Fruit fly (Drosophila melanogaster) whole organism, wandering third instar larva: ENCODE results near the gene Cpr72Eb.

Experiments
- Abd-B ChIP-seq: fragments of >200 bp; optimal IDR thresholded peaks from 2 replicates; lab custom pipeline; 2017; ENCODE audit warnings: missing biosample characterization, missing genetic modification characterization
- CG9705 ChIP-seq: fragments of 200-800 bp; sonication (Bioruptor generic); optimal IDR thresholded peaks from 2 replicates; lab custom pipeline; 2018; ENCODE audit warnings: missing biosample characterization, mild to moderate bottlenecking, missing genetic modification characterization
- CrebA ChIP-seq: fragments of 200-800 bp; sonication (Bioruptor generic); optimal IDR thresholded peaks from 2 replicates; lab custom pipeline; 2016; ENCODE audit warnings: missing biosample characterization, mild to moderate bottlenecking, missing genetic modification characterization, borderline replicate concordance
- Dfd ChIP-seq: fragments of >200 bp; optimal IDR thresholded peaks from 2 replicates; lab custom pipeline; 2017; ENCODE audit warnings: missing biosample characterization, missing genetic modification characterization
- GATAd ChIP-seq: sonication (Bioruptor generic); optimal IDR thresholded peaks from 2 replicates; lab custom pipeline; 2016; ENCODE audit warnings: missing biosample characterization, missing genetic modification characterization
- HLH106 ChIP-seq: fragments of 200-800 bp; optimal IDR thresholded peaks from 3 replicates; lab custom pipeline; 2019; ENCODE audit warnings: missing biosample characterization, mild to moderate bottlenecking, missing genetic modification characterization, moderate library complexity
- Hnf4 ChIP-seq: fragments of 200-800 bp; sonication (Bioruptor generic); optimal IDR thresholded peaks from 2 replicates; lab custom pipeline; 2016; ENCODE audit warnings: missing biosample characterization, mild to moderate bottlenecking, missing genetic modification characterization
- Hr78 ChIP-seq: fragments of >200 bp; optimal IDR thresholded peaks from 2 replicates; lab custom pipeline; 2017; ENCODE audit warnings: missing biosample characterization, missing genetic modification characterization
- Hr83 ChIP-seq: fragments of 200-300 bp; sonication (Bioruptor generic); optimal IDR thresholded peaks from 2 replicates; lab custom pipeline; 2016; ENCODE audit warnings: missing biosample characterization, mild to moderate bottlenecking, missing genetic modification characterization, moderate library complexity; ENCODE audit not compliant: poor library complexity, severe bottlenecking
- Jra ChIP-seq: sonication (Bioruptor generic); optimal IDR thresholded peaks from 2 replicates; lab custom pipeline; 2016; ENCODE audit warnings: missing biosample characterization, missing genetic modification characterization
- Mio ChIP-seq: sonication (Bioruptor generic); optimal IDR thresholded peaks from 2 replicates; lab custom pipeline; 2016; ENCODE audit warnings: missing biosample characterization, missing genetic modification characterization
- Myc ChIP-seq: fragments of >200 bp; optimal IDR thresholded peaks from 2 replicates; lab custom pipeline; 2017
- N ChIP-seq: fragments of >200 bp; optimal IDR thresholded peaks from 2 replicates; lab custom pipeline; 2018; ENCODE audit warnings: missing biosample characterization, missing external identifiers, missing genetic modification characterization
- OdsH ChIP-seq: fragments of 200-800 bp; sonication (Bioruptor generic); optimal IDR thresholded peaks from 2 replicates; lab custom pipeline; 2016; ENCODE audit warnings: missing biosample characterization, mild to moderate bottlenecking, missing genetic modification characterization
- Rel ChIP-seq, 2 experiments: fragments of 200-800 bp; sonication (Bioruptor generic) in 1 of 2; optimal IDR thresholded peaks; 2 replicates in 1 of 2; 3 replicates in 1 of 2; lab custom pipeline; 2016 to 2019; ENCODE audit warnings: mild to moderate bottlenecking in 2 of 2, missing biosample characterization in 2 of 2, missing genetic modification characterization in 2 of 2, moderate library complexity in 1 of 2
- Sp1 ChIP-seq: fragments of 200-800 bp; sonication (Bioruptor generic); optimal IDR thresholded peaks from 3 replicates; lab custom pipeline; 2019; ENCODE audit warnings: missing biosample characterization, mild to moderate bottlenecking, missing genetic modification characterization, moderate library complexity
- Vsx2 ChIP-seq: fragments of 200-300, 225-300 bp; sonication (Bioruptor generic); optimal IDR thresholded peaks from 2 replicates; lab custom pipeline; 2018; ENCODE audit warnings: missing biosample characterization, missing genetic modification characterization; ENCODE audit not compliant: partially characterized antibody
- brk ChIP-seq: fragments of 200-800 bp; sonication (Bioruptor generic); optimal IDR thresholded peaks from 2 replicates; lab custom pipeline; 2016; ENCODE audit warnings: missing biosample characterization, mild to moderate bottlenecking, missing genetic modification characterization
- dsf ChIP-seq: sonication (Bioruptor generic); optimal IDR thresholded peaks from 2 replicates; lab custom pipeline; 2016; ENCODE audit warnings: missing biosample characterization, missing genetic modification characterization, borderline replicate concordance
- foxo ChIP-seq, 2 experiments: fragments of 200-800 bp; sonication (Bioruptor generic); optimal IDR thresholded peaks; 2 replicates in 1 of 2; 3 replicates in 1 of 2; lab custom pipeline; 2016 to 2017; ENCODE audit warnings: missing biosample characterization in 2 of 2, missing genetic modification characterization in 2 of 2
- fru ChIP-seq: fragments of 200-800 bp; sonication (Bioruptor generic); optimal IDR thresholded peaks from 3 replicates; lab custom pipeline; 2016; ENCODE audit warnings: missing biosample characterization, mild to moderate bottlenecking, missing genetic modification characterization
- h ChIP-seq: fragments of 200-800 bp; sonication (Bioruptor generic); optimal IDR thresholded peaks from 3 replicates; lab custom pipeline; 2016; ENCODE audit warnings: missing biosample characterization, mild to moderate bottlenecking, missing genetic modification characterization
- lola ChIP-seq: fragments of >200 bp; optimal IDR thresholded peaks from 2 replicates; lab custom pipeline; 2017; ENCODE audit warnings: missing biosample characterization, missing genetic modification characterization
- pan ChIP-seq: fragments of >200 bp; optimal IDR thresholded peaks from 2 replicates; lab custom pipeline; 2017
- psq ChIP-seq: fragments of 200-800 bp; sonication (Bioruptor generic); optimal IDR thresholded peaks from 3 replicates; lab custom pipeline; 2017; ENCODE audit warnings: missing biosample characterization, mild to moderate bottlenecking, missing genetic modification characterization, moderate library complexity
- rgr ChIP-seq: fragments of 200-800 bp; sonication (Bioruptor generic); optimal IDR thresholded peaks from 3 replicates; lab custom pipeline; 2016; ENCODE audit warnings: missing biosample characterization, mild to moderate bottlenecking, missing genetic modification characterization
- sage ChIP-seq: fragments of 200-800 bp; sonication (Bioruptor generic); optimal IDR thresholded peaks from 2 replicates; lab custom pipeline; 2016; ENCODE audit warnings: missing biosample characterization, mild to moderate bottlenecking, missing genetic modification characterization
- tai ChIP-seq: sonication (Bioruptor generic); optimal IDR thresholded peaks from 2 replicates; lab custom pipeline; 2016; ENCODE audit warnings: missing biosample characterization, missing genetic modification characterization
- usp ChIP-seq: fragments of >200 bp; optimal IDR thresholded peaks from 2 replicates; lab custom pipeline; 2017; ENCODE audit warnings: missing biosample characterization, missing genetic modification characterization
- woc ChIP-seq: sonication (Bioruptor generic); optimal IDR thresholded peaks from 2 replicates; lab custom pipeline; 2016; ENCODE audit warnings: missing biosample characterization, mild to moderate bottlenecking, missing genetic modification characterization

The Cpr72Eb gene

DNA sequence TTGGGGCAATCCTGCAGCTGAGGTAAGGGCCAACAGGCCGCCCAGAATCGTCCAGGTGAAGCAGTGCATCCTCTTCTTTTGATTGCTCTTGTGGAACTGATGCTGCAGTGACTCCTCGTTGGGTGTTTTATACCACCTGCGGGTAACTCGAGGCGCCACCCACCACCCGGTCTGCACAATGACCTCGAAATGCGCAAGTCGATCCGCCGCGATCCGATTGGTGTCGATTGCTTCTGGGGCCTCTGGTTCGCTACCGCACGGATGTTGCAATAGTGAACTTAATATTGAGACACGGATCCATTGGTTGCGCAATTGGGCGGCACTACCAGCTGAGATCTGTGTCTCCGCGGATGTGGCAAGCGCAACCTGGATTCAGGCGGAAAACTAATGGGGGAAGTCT, 2.5 kb downstream of the Cpr72Eb start, which contains the start of gene Cpr72Ec:
TSS of gene Cpr72Ec (minus strand) at position 101 of the 400 bp plus-strand sequence.
- TF ChIP-seq Hr83 (GFP tag; lab: Kevin White, UChicago) (no peak), psq (GFP tag; lab: Kevin White, UChicago) (no peak), Vsx2 (GFP tag; lab: Kevin White, UChicago) (no peak), Myc (lab: Kevin White, UChicago) (no peak), OdsH (GFP tag; lab: Kevin White, UChicago) (no peak), Sp1 (GFP tag; lab: Kevin White, UChicago) (no peak), Jra (GFP tag; lab: Kevin White, UChicago) (no peak), Abd-B (GFP tag; lab: Kevin White, UChicago) (no peak), rgr (GFP tag; lab: Kevin White, UChicago) (no peak), foxo (GFP tag; optimal IDR thresholded peaks at IDR 0.05; lab: Kevin White, UChicago) (no peak), Hnf4 (GFP tag; lab: Kevin White, UChicago) (no peak), Dfd (GFP tag; lab: Kevin White, UChicago) (no peak), fru (no peak), dsf (no peak), Hr78 (GFP tag; lab: Kevin White, UChicago) (no peak), GATAd (GFP tag; lab: Kevin White, UChicago) (no peak), CrebA (GFP tag; lab: Kevin White, UChicago) (no peak), Rel (GFP tag; optimal IDR thresholded peaks at IDR 0.05; lab: Kevin White, UChicago) (no peak), Rel (tag; optimal IDR thresholded peaks at IDR 0.05; lab: Kevin White, UChicago) (no peak), Mio (GFP tag; lab: Kevin White, UChicago) (no peak), pan (lab: Kevin White, UChicago) (no peak)

dm6 chr3L:16368199-16368598, 3.5 kb downstream of the Cpr72Eb start, which contains the start of gene CG4842:
Gene CG4842 (plus strand): TSS chr3L:16368389.
- TF ChIP-seq brk (GFP tag; lab: Kevin White, UChicago) (no peak), Hr83 (GFP tag; lab: Kevin White, UChicago) (no peak)

DNA sequence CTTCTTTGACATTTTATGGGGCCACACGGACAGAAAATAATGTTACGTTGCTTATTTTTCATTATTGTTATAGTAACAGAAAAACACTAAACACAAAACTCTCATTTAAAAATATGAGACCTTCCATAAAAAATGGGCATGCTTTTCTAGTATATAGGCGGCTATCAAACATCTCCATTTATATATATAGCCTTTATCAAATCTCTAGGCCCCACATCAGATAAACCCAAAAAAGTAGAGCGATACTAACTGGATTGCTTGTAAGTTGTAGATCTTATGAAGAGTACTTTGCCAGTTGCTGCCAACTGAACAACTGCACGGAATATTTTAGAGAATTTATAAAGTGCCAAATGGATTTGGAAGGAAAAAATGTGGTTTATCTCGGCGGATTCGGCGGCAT, 4.8 kb downstream of the Cpr72Eb start, which contains the start of gene CG18814:
TSS of gene CG18814 (plus strand) at position 301 of the 400 bp plus-strand sequence.
- no peak for TF ChIP-seq dsf
- TF ChIP-seq rgr (GFP tag; lab: Kevin White, UChicago) = no peak
- no peak for TF ChIP-seq OdsH (GFP tag; lab: Kevin White, UChicago)
- TF ChIP-seq Hr78 (GFP tag; lab: Kevin White, UChicago) = no peak
- no peak for TF ChIP-seq fru
- no peak for TF ChIP-seq lola
- TF ChIP-seq Myc (lab: Kevin White, UChicago) = no peak
- no peak for TF ChIP-seq woc
- no peak for TF ChIP-seq Abd-B (GFP tag; lab: Kevin White, UChicago)
- no peak for TF ChIP-seq pan (lab: Kevin White, UChicago)
- no peak for TF ChIP-seq usp
- no peak for TF ChIP-seq CrebA (GFP tag; lab: Kevin White, UChicago)
- no peak for TF ChIP-seq Sp1 (GFP tag; lab: Kevin White, UChicago)
- no peak for TF ChIP-seq brk (GFP tag; lab: Kevin White, UChicago)
- no peak for TF ChIP-seq tai (GFP tag; lab: Kevin White, UChicago)
- no peak for TF ChIP-seq CG9705 (GFP tag; lab: Kevin White, UChicago)

- TF ChIP-seq h (GFP tag; lab: Kevin White, UChicago) (peak; percentile 35), HLH106 (tag; lab: Kevin White, UChicago) (no peak), sage (no peak), Rel (GFP tag; optimal IDR thresholded peaks at IDR 0.05; lab: Kevin White, UChicago) (peak; percentile 18), Rel (tag; optimal IDR thresholded peaks at IDR 0.05; lab: Kevin White, UChicago) (peak; percentile 6), Hr83 (GFP tag; lab: Kevin White, UChicago) (no peak), fru (no peak), CrebA (GFP tag; lab: Kevin White, UChicago) (peak; percentile 88), Mio (GFP tag; lab: Kevin White, UChicago) (no peak), Jra (GFP tag; lab: Kevin White, UChicago) (no peak), rgr (GFP tag; lab: Kevin White, UChicago) (no peak), OdsH (GFP tag; lab: Kevin White, UChicago) (peak; percentile 19), usp (no peak), N (GFP tag; lab: Kevin White, UChicago) (peak; percentile 86), Dfd (GFP tag; lab: Kevin White, UChicago) (no peak)
Observed at dm6 chr3L:16377768-16378764, 13.4 kb downstream of the Cpr72Eb start, which contains the start of gene roq. Gene roq (minus strand): TSS chr3L:16378566.
